Worm (Caenorhabditis elegans) whole organism, young adult: Measurements from ENCODE around the gene Y51H7C.13.
"Not testable (repeated sequence)": the region's sequence is repeated elsewhere in the genome, so short reads cannot be mapped to it uniquely, and the experiment has no call there.

Experiments used
- D2030.7 ChIP-seq: fragments of 200-800 bp; sonication (Bioruptor generic); IDR thresholded peaks from 2 replicates; pipeline ENCODE4 v1.3.6; 2022; ENCODE audit warnings: missing genetic modification reagents, missing genetic modification characterization, missing compliant biosample characterization
- F33H1.4 ChIP-seq: fragments of 200-800 bp; sonication (Bioruptor generic); IDR thresholded peaks from 2 replicates; pipeline ENCODE4 v1.3.6; 2022; ENCODE audit warnings: missing genetic modification reagents, missing genetic modification characterization, missing compliant biosample characterization
- F37B4.10 ChIP-seq: fragments of 200-800 bp; sonication (Bioruptor generic); IDR thresholded peaks from 2 replicates; pipeline ENCODE4 v1.3.6; 2022; ENCODE audit warnings: missing genetic modification characterization, missing compliant biosample characterization
- F39B2.1 ChIP-seq: fragments of 200-800 bp; sonication (Bioruptor generic); IDR thresholded peaks from 2 replicates; pipeline ENCODE4 v1.3.6; 2022; ENCODE audit warnings: missing genetic modification reagents, missing genetic modification characterization, missing compliant biosample characterization
- K11D2.4 ChIP-seq: fragments of 200-800 bp; sonication (Bioruptor generic); IDR thresholded peaks from 2 replicates; pipeline ENCODE4 v1.3.6; 2022; ENCODE audit warnings: missing genetic modification reagents, missing genetic modification characterization, missing compliant biosample characterization
- Y53F4B.3 ChIP-seq: fragments of 200-800 bp; sonication (Bioruptor generic); IDR thresholded peaks from 2 replicates; pipeline ENCODE4 v1.3.6; 2022; ENCODE audit warnings: missing genetic modification reagents, missing genetic modification characterization, missing compliant biosample characterization
- Y56A3A.18 ChIP-seq: fragments of 200-800 bp; sonication (Bioruptor generic); IDR thresholded peaks from 2 replicates; pipeline ENCODE4 v1.3.6; 2022; ENCODE audit warnings: missing genetic modification reagents, missing genetic modification characterization, missing compliant biosample characterization
- Y67H2A.10 ChIP-seq: fragments of 200-800 bp; sonication (Bioruptor generic); conservative IDR thresholded peaks from 2 replicates; pipeline ENCODE4 v1.3.6; 2022; ENCODE audit warnings: missing genetic modification reagents, missing genetic modification characterization, missing compliant biosample characterization
- attf-6 ChIP-seq: fragments of 200-800 bp; sonication (Bioruptor generic); IDR thresholded peaks from 2 replicates; pipeline ENCODE4 v1.3.6; 2022; ENCODE audit warnings: missing genetic modification reagents, missing genetic modification characterization, missing compliant biosample characterization
- bed-1 ChIP-seq: fragments of 200-800 bp; sonication (Bioruptor generic); IDR thresholded peaks from 2 replicates; pipeline ENCODE4 v1.3.6; 2022; ENCODE audit warnings: missing genetic modification reagents, missing genetic modification characterization, missing compliant biosample characterization
- cebp-1 ChIP-seq, 2 experiments: fragments of 200-800 bp in 1 of 2; sonication (Bioruptor generic) in 1 of 2; sonication (generic microtip) in 1 of 2; IDR thresholded peaks in 1 of 2; optimal IDR thresholded peaks in 1 of 2; 2 replicates each; pipeline versions ENCODE4 v1.3.6 to Lab custom; 2017 to 2022; ENCODE audit warnings: missing compliant biosample characterization in 2 of 2, missing genetic modification characterization in 2 of 2, mild to moderate bottlenecking in 1 of 2, missing genetic modification reagents in 1 of 2, moderate library complexity in 1 of 2
- cebp-2 ChIP-seq: fragments of 200-800 bp; sonication (Bioruptor generic); IDR thresholded peaks from 2 replicates; pipeline ENCODE4 v1.3.6; 2022; ENCODE audit warnings: missing genetic modification characterization, missing compliant biosample characterization
- ceh-100 ChIP-seq: fragments of 200-800 bp; sonication (Bioruptor generic); IDR thresholded peaks from 2 replicates; pipeline ENCODE4 v1.3.6; 2022; ENCODE audit warnings: missing genetic modification reagents, missing genetic modification characterization, missing compliant biosample characterization
- egrh-3 ChIP-seq: fragments of 200-800 bp; sonication (Bioruptor generic); IDR thresholded peaks from 2 replicates; pipeline ENCODE4 v1.3.6; 2022; ENCODE audit warnings: missing genetic modification reagents, missing genetic modification characterization, missing compliant biosample characterization
- hsf-1 ChIP-seq: fragments of 200-800 bp; sonication (Bioruptor generic); IDR thresholded peaks from 2 replicates; pipeline ENCODE4 v1.3.6; 2022; ENCODE audit warnings: missing genetic modification reagents, missing genetic modification characterization, missing compliant biosample characterization
- lag-1 ChIP-seq: fragments of 200-800 bp; sonication (Bioruptor generic); IDR thresholded peaks from 2 replicates; pipeline ENCODE4 v1.3.6; 2022; ENCODE audit warnings: missing genetic modification reagents, missing genetic modification characterization, missing compliant biosample characterization
- let-526 ChIP-seq: fragments of 200-800 bp; sonication (Bioruptor generic); IDR thresholded peaks from 2 replicates; pipeline ENCODE4 v1.3.6; 2022; ENCODE audit warnings: missing genetic modification reagents, missing genetic modification characterization, missing compliant biosample characterization
- lin-35 ChIP-seq, 3 experiments: fragments of 150-350 bp in 2 of 3; sonication (generic microtip) in 1 of 3; optimal IDR thresholded peaks; 2 replicates each; lab custom pipeline; 2014 to 2018; ENCODE audit warnings: missing biosample characterization in 3 of 3, missing genetic modification characterization in 3 of 3, missing genetic modification reagents in 3 of 3
- madf-3 ChIP-seq: fragments of 200-800 bp; sonication (Bioruptor generic); IDR thresholded peaks from 2 replicates; pipeline ENCODE4 v1.3.6; 2022; ENCODE audit warnings: missing genetic modification reagents, missing genetic modification characterization, missing compliant biosample characterization
- madf-8 ChIP-seq: fragments of 200-800 bp; sonication (Bioruptor generic); conservative IDR thresholded peaks from 2 replicates; pipeline ENCODE4 v1.3.6; 2022; ENCODE audit warnings: missing genetic modification reagents, missing genetic modification characterization, missing compliant biosample characterization
- nfya-2 ChIP-seq: fragments of 200-800 bp; sonication (Bioruptor generic); IDR thresholded peaks from 2 replicates; pipeline ENCODE4 v1.3.6; 2022; ENCODE audit warnings: missing genetic modification reagents, missing genetic modification characterization, missing compliant biosample characterization
- nfyb-1 ChIP-seq: fragments of 200-800 bp; sonication (Bioruptor generic); IDR thresholded peaks from 2 replicates; pipeline ENCODE4 v1.3.6; 2022; ENCODE audit warnings: missing genetic modification reagents, missing genetic modification characterization, missing compliant biosample characterization
- sea-2 ChIP-seq: fragments of 200-800 bp; sonication (Bioruptor generic); IDR thresholded peaks from 2 replicates; pipeline ENCODE4 v1.3.6; 2022; ENCODE audit warnings: missing genetic modification characterization, missing compliant biosample characterization
- zfh-2 ChIP-seq: fragments of 200-800 bp; sonication (Bioruptor generic); conservative IDR thresholded peaks from 2 replicates; pipeline ENCODE4 v1.3.6; 2022; ENCODE audit warnings: missing genetic modification reagents, missing genetic modification characterization, missing compliant biosample characterization
- ztf-25 ChIP-seq: fragments of 200-800 bp; sonication (Bioruptor generic); IDR thresholded peaks from 2 replicates; pipeline ENCODE4 v1.3.6; 2022; ENCODE audit warnings: missing genetic modification reagents, missing genetic modification characterization, missing compliant biosample characterization
- ztf-28 ChIP-seq: fragments of 200-800 bp; sonication (Bioruptor generic); IDR thresholded peaks from 2 replicates; pipeline ENCODE4 v1.3.6; 2022; ENCODE audit warnings: missing genetic modification reagents, missing genetic modification characterization, missing compliant biosample characterization
- ztf-6 ChIP-seq: fragments of 200-800 bp; sonication (Bioruptor generic); IDR thresholded peaks from 2 replicates; pipeline ENCODE4 v1.3.6; 2022; ENCODE audit warnings: missing genetic modification reagents, missing genetic modification characterization, missing compliant biosample characterization

Gene Y51H7C.13

ce11 chrII:1470515-1470966, 4.2 kb upstream of the Y51H7C.13 start, which contains the start of gene H17B01.2:
Gene H17B01.2 (plus strand): TSS chrII:1470565.
- TF ChIP-seq F37B4.10 (GFP tag; lab: Robert Waterston, UW), result 0 out of 2 replicates have a peak, but pooled peaks have one; percentile 56
- no peak for TF ChIP-seq lin-35 (GFP tag; optimal IDR thresholded peaks at IDR 0.05; lab: Kevin White, UChicago)
- TF ChIP-seq zfh-2, result peak; percentile 73
- TF ChIP-seq egrh-3, result peak; percentile 91

- peak; percentile 65 for TF ChIP-seq zfh-2
- TF ChIP-seq egrh-3, result peak; percentile 86
- TF ChIP-seq, all 124 proteins: peak for 2; not testable (repeated sequence) for 122
These were observed 1.4 kb upstream of the Y51H7C.13 start, which contains the start of gene Y51H7C.1 for ce11 chrII:1467711-1468110. Gene Y51H7C.1 (plus strand): TSS chrII:1467727.

ce11 chrII:1457784-1458183, 8.6 kb downstream of the Y51H7C.13 start:
- TF ChIP-seq egrh-3, result peak; percentile 48; the same call in 1 of the 2 replicates
- 0 out of 2 replicates have a peak, but pooled peaks have one; percentile 12 for TF ChIP-seq lag-1
- TF ChIP-seq ztf-6, result peak; percentile 68; the same call in 1 of the 2 replicates
- 0 out of 2 replicates have a peak, but pooled peaks have one; percentile 63 for TF ChIP-seq sea-2 (GFP tag; lab: Robert Waterston, UW)
- TF ChIP-seq K11D2.4, result 0 out of 2 replicates have a peak, but pooled peaks have one; percentile 30
- TF ChIP-seq hsf-1 (GFP tag; lab: Robert Waterston, UW), result peak; percentile 40; the same call in 1 of the 2 replicates
- 0 out of 2 replicates have a peak, but pooled peaks have one; percentile 79 for TF ChIP-seq F37B4.10 (GFP tag; lab: Robert Waterston, UW)
- peak; percentile 30; the same call in 1 of the 2 replicates for TF ChIP-seq nfya-2 (GFP tag; lab: Robert Waterston, UW)
- 0 out of 2 replicates have a peak, but pooled peaks have one; percentile 31 for TF ChIP-seq ztf-25 (GFP tag; lab: Robert Waterston, UW)
- TF ChIP-seq madf-3 (GFP tag; lab: Robert Waterston, UW), result peak; percentile 73; the same call in 1 of the 2 replicates
- TF ChIP-seq bed-1 (GFP tag; lab: Robert Waterston, UW), result 0 out of 2 replicates have a peak, but pooled peaks have one; percentile 85
- 0 out of 2 replicates have a peak, but pooled peaks have one; percentile 23 for TF ChIP-seq Y67H2A.10 (GFP tag; lab: Robert Waterston, UW)
- 0 out of 2 replicates have a peak, but pooled peaks have one; percentile 20 for TF ChIP-seq ceh-100 (GFP tag; lab: Robert Waterston, UW)
- 0 out of 2 replicates have a peak, but pooled peaks have one; percentile 18 for TF ChIP-seq nfyb-1 (GFP tag; lab: Robert Waterston, UW)

- TF ChIP-seq egrh-3, result 0 out of 2 replicates have a peak, but pooled peaks have one; percentile 19
- TF ChIP-seq cebp-2 (GFP tag; lab: Robert Waterston, UW), result 0 out of 2 replicates have a peak, but pooled peaks have one; percentile 53
These were observed 12.0 kb downstream of the Y51H7C.13 start for ce11 chrII:1454379-1454778.

- TF ChIP-seq ztf-28 (GFP tag; lab: Robert Waterston, UW) (peak; percentile 54; the same call in 1 of the 2 replicates), sea-2 (GFP tag; lab: Robert Waterston, UW) (peak; percentile 62; the same call in 1 of the 2 replicates), F39B2.1 (GFP tag; lab: Robert Waterston, UW) (0 out of 2 replicates have a peak, but pooled peaks have one; percentile 11), cebp-2 (GFP tag; lab: Robert Waterston, UW) (peak; percentile 35; the same call in 1 of the 2 replicates)
- TF ChIP-seq, all 124 proteins: peak for 4; not testable (repeated sequence) for 120
These were observed 12.6 kb downstream of the Y51H7C.13 start for ce11 chrII:1453707-1454106.

ce11 chrII:1453209-1453608, 13.1 kb downstream of the Y51H7C.13 start:
- TF ChIP-seq nfya-2 (GFP tag; lab: Robert Waterston, UW) (peak; percentile 52; the same call in 1 of the 2 replicates), sea-2 (GFP tag; lab: Robert Waterston, UW) (0 out of 2 replicates have a peak, but pooled peaks have one; percentile 24), ztf-25 (GFP tag; lab: Robert Waterston, UW) (0 out of 2 replicates have a peak, but pooled peaks have one; percentile 26)

- TF ChIP-seq let-526, result 0 out of 2 replicates have a peak, but pooled peaks have one; percentile 24
- TF ChIP-seq hsf-1 (GFP tag; lab: Robert Waterston, UW), result peak; percentile 31; the same call in 1 of the 2 replicates
- peak; percentile 25; the same call in 1 of the 2 replicates for TF ChIP-seq Y53F4B.3 (GFP tag; lab: Robert Waterston, UW)
- TF ChIP-seq D2030.7 (GFP tag; lab: Robert Waterston, UW), result 0 out of 2 replicates have a peak, but pooled peaks have one; percentile 14
- 0 out of 2 replicates have a peak, but pooled peaks have one; percentile 30 for TF ChIP-seq cebp-1 (GFP tag; IDR thresholded peaks at IDR 0.05; lab: Robert Waterston, UW)
- TF ChIP-seq cebp-1 (tag; optimal IDR thresholded peaks at IDR 0.05; lab: Kevin White, UChicago), result not testable (repeated sequence)
- 0 out of 2 replicates have a peak, but pooled peaks have one; percentile 5 for TF ChIP-seq madf-8
- TF ChIP-seq Y67H2A.10 (GFP tag; lab: Robert Waterston, UW), result 0 out of 2 replicates have a peak, but pooled peaks have one; percentile 38
- peak; percentile 61; the same call in 1 of the 2 replicates for TF ChIP-seq Y56A3A.18 (GFP tag; lab: Robert Waterston, UW)
- TF ChIP-seq F33H1.4 (GFP tag; lab: Robert Waterston, UW), result 0 out of 2 replicates have a peak, but pooled peaks have one; percentile 25
- 0 out of 2 replicates have a peak, but pooled peaks have one; percentile 26 for TF ChIP-seq attf-6
- peak; percentile 92 for TF ChIP-seq bed-1 (GFP tag; lab: Robert Waterston, UW)
- TF ChIP-seq, all 124 proteins: peak for 11; not testable (repeated sequence) for 113
These were observed 14.4 kb downstream of the Y51H7C.13 start for ce11 chrII:1451975-1452374.
